Worm (Caenorhabditis elegans) whole organism, L4/young adult: ENCODE measurements around the gene ins-23.
"Not testable (repeated sequence)": the region's sequence is repeated elsewhere in the genome, so short reads cannot be mapped to it uniquely, and the experiment has no call there.

Experiments
- W03F9.2 ChIP-seq: fragments of 150-350 bp; optimal IDR thresholded peaks from 2 replicates; lab custom pipeline; 2014; ENCODE audit warnings: missing biosample characterization, missing genetic modification characterization
- dao-5 ChIP-seq: sonication (generic microtip); optimal IDR thresholded peaks from 2 replicates; lab custom pipeline; 2016; ENCODE audit warnings: missing genotype, missing genetic modification characterization, moderate library complexity, missing compliant biosample characterization
- him-1 ChIP-seq: sonication (generic microtip); optimal IDR thresholded peaks from 2 replicates; lab custom pipeline; 2016; ENCODE audit warnings: missing genotype, missing genetic modification reagents, missing genetic modification characterization, missing compliant biosample characterization

Gene ins-23

ce11 chrIII:10049682-10050081, 21.6 kb downstream of the ins-23 start, which contains the start of gene T16G12.1:
TSS of gene T16G12.1 (minus strand) at chrIII:10049857.
- TF ChIP-seq dao-5 (no peak), him-1 (tag; lab: Kevin White, UChicago) (no peak), W03F9.2 (no peak)

- TF ChIP-seq W03F9.2; dao-5; him-1 (tag; lab: Kevin White, UChicago): not testable (repeated sequence)
Measured at ce11 chrIII:10050321-10050720, 22.3 kb downstream of the ins-23 start, which contains the start of gene T16G12.3. TSS of gene T16G12.3 (plus strand) at chrIII:10050621.

ce11 chrIII:10053312-10053711, 25.3 kb downstream of the ins-23 start, which contains the start of gene T16G12.12:
TSS of gene T16G12.12 (plus strand) at chrIII:10053612.
- not testable (repeated sequence) for TF ChIP-seq him-1 (tag; lab: Kevin White, UChicago); W03F9.2; dao-5

- TF ChIP-seq him-1 (tag; lab: Kevin White, UChicago) (no peak), W03F9.2 (no peak), dao-5 (no peak)
Measured at ce11 chrIII:10056033-10056432, 28.0 kb downstream of the ins-23 start, which contains the start of gene T16G12.10. TSS of gene T16G12.10 (minus strand) at chrIII:10056133.

ce11 chrIII:10057518-10057917, 29.5 kb downstream of the ins-23 start, which contains the start of gene T16G12.4:
TSS of gene T16G12.4 (plus strand) at chrIII:10057818.
- TF ChIP-seq him-1 (tag; lab: Kevin White, UChicago) = no peak
- no peak for TF ChIP-seq dao-5
- no peak for TF ChIP-seq W03F9.2

- TF ChIP-seq him-1 (tag; lab: Kevin White, UChicago) = no peak
- TF ChIP-seq W03F9.2 = no peak
- no peak for TF ChIP-seq dao-5
Measured at ce11 chrIII:10059002-10059401, 31.0 kb downstream of the ins-23 start, which contains the start of gene T16G12.8. TSS of gene T16G12.8 (plus strand) at chrIII:10059302.

- TF ChIP-seq him-1 (tag; lab: Kevin White, UChicago) (no peak), dao-5 (no peak), W03F9.2 (no peak)
Measured at ce11 chrIII:10060573-10060972, 32.5 kb downstream of the ins-23 start, which contains the start of gene T16G12.13. TSS of gene T16G12.13 (plus strand) at chrIII:10060865.

ce11 chrIII:10064140-10064539, 36.1 kb downstream of the ins-23 start, which contains the start of gene ekl-6:
TSS of gene ekl-6 (plus strand) at chrIII:10064404.
- no peak for TF ChIP-seq him-1 (tag; lab: Kevin White, UChicago)
- TF ChIP-seq W03F9.2 = peak; percentile 51

ce11 chrIII:10069278-10069677, 41.2 kb downstream of the ins-23 start, which contains the start of gene T16G12.6:
TSS of gene T16G12.6 (plus strand) at chrIII:10069578.
- TF ChIP-seq W03F9.2 = no peak
- no peak for TF ChIP-seq dao-5

ce11 chrIII:10076042-10076441, 48.0 kb downstream of the ins-23 start:
- no peak for TF ChIP-seq dao-5
- TF ChIP-seq him-1 (tag; lab: Kevin White, UChicago) = no peak
- no peak for TF ChIP-seq W03F9.2

ce11 chrIII:10078151-10078550, 50.1 kb downstream of the ins-23 start, which contains the start of gene T16G12.9:
TSS of gene T16G12.9 (minus strand) at chrIII:10078251.
- no peak for TF ChIP-seq W03F9.2
- no peak for TF ChIP-seq dao-5
- no peak for TF ChIP-seq him-1 (tag; lab: Kevin White, UChicago)
